Worm (Caenorhabditis elegans): Measurements from ENCODE around the gene ran-2.

The ran-2 gene

ce11 chrIII:7953208-7953607, 19.9 kb downstream of the ran-2 start, which contains the start of gene let-754:
let-754 (minus strand) TSS chrIII:7953308.
- no peak for TF ChIP-seq lag-1 (GFP tag; IDR thresholded peaks at IDR 0.05)
- no peak for TF ChIP-seq B0336.3 (GFP tag; IDR thresholded peaks at IDR 0.05)
- TF ChIP-seq nhr-120 (GFP tag; IDR thresholded peaks at IDR 0.05) = no peak
- no peak for TF ChIP-seq ceh-58 (GFP tag; IDR thresholded peaks at IDR 0.05)
- TF ChIP-seq nhr-27 (tag; optimal IDR thresholded peaks at IDR 0.05) = no peak
- no peak for TF ChIP-seq nhr-90 (tag; optimal IDR thresholded peaks at IDR 0.05)

- TF ChIP-seq attf-3 (GFP tag; conservative IDR thresholded peaks at IDR 0.05) = peak; percentile 47; the same call in 1 of the 2 replicates
- 0 out of 2 replicates have a peak, but pooled peaks have one; percentile 78 for TF ChIP-seq F37B4.10 (GFP tag; IDR thresholded peaks at IDR 0.05)
- TF ChIP-seq mcd-1 (GFP tag; IDR thresholded peaks at IDR 0.05) = peak; percentile 42; the same call in 1 of the 2 replicates
- peak; percentile 49 for TF ChIP-seq B0261.1 (tag; optimal IDR thresholded peaks at IDR 0.05)
- peak; percentile 26; the same call in 1 of the 2 replicates for TF ChIP-seq hmg-20 (GFP tag; IDR thresholded peaks at IDR 0.05)
- TF ChIP-seq rpc-1 (optimal IDR thresholded peaks at IDR 0.05) = peak; percentile 2
- TF ChIP-seq rpc-1 (tag; optimal IDR thresholded peaks at IDR 0.05) = peak; percentile 59
- peak; percentile 61; the same call in 1 of the 2 replicates for TF ChIP-seq C17E4.6 (GFP tag; IDR thresholded peaks at IDR 0.05)
- TF ChIP-seq madf-6 (GFP tag; IDR thresholded peaks at IDR 0.05) = peak; percentile 71
- peak; percentile 30; the same call in 1 of the 2 replicates for TF ChIP-seq egrh-3 (GFP tag; IDR thresholded peaks at IDR 0.05)
- peak; percentile 63 for TF ChIP-seq F33H1.4 (GFP tag; IDR thresholded peaks at IDR 0.05)
- 0 out of 2 replicates have a peak, but pooled peaks have one; percentile 26 for TF ChIP-seq aptf-2 (GFP tag; conservative IDR thresholded peaks at IDR 0.05)
- TF ChIP-seq ceh-58 (GFP tag; IDR thresholded peaks at IDR 0.05) = 0 out of 2 replicates have a peak, but pooled peaks have one; percentile 85
- TF ChIP-seq ekl-4 (GFP tag; IDR thresholded peaks at IDR 0.05) = peak; percentile 62; the same call in 1 of the 2 replicates
- TF ChIP-seq Y79H2A.3 (GFP tag; conservative IDR thresholded peaks at IDR 0.05) = peak; percentile 63; the same call in 1 of the 2 replicates
- peak; percentile 86 for TF ChIP-seq lin-26 (GFP tag; IDR thresholded peaks at IDR 0.05)
- TF ChIP-seq rcor-1 (GFP tag; IDR thresholded peaks at IDR 0.05) = peak; percentile 58
- TF ChIP-seq pbrm-1 (GFP tag; IDR thresholded peaks at IDR 0.05) = peak; percentile 57; the same call in 1 of the 2 replicates
- 0 out of 2 replicates have a peak, but pooled peaks have one; percentile 49 for TF ChIP-seq cebp-2 (GFP tag; IDR thresholded peaks at IDR 0.05)
- peak; percentile 54; the same call in 1 of the 2 replicates for TF ChIP-seq madf-3 (GFP tag; IDR thresholded peaks at IDR 0.05)
- 0 out of 2 replicates have a peak, but pooled peaks have one; percentile 12 for TF ChIP-seq ceh-100 (GFP tag; IDR thresholded peaks at IDR 0.05)
- peak; percentile 39 for TF ChIP-seq hmg-1.2 (GFP tag; IDR thresholded peaks at IDR 0.05)
- peak; percentile 87 for TF ChIP-seq D2030.7 (GFP tag; IDR thresholded peaks at IDR 0.05)
- peak; percentile 91 for TF ChIP-seq egl-44 (GFP tag; IDR thresholded peaks at IDR 0.05)
- peak; percentile 73 for TF ChIP-seq attf-6 (GFP tag; IDR thresholded peaks at IDR 0.05)
- 0 out of 2 replicates have a peak, but pooled peaks have one; percentile 9 for TF ChIP-seq madf-8 (GFP tag; conservative IDR thresholded peaks at IDR 0.05)
- peak; percentile 71 for TF ChIP-seq tbp1 (GFP tag; optimal IDR thresholded peaks at IDR 0.05)
- TF ChIP-seq F39B2.1 (GFP tag; IDR thresholded peaks at IDR 0.05) = 0 out of 2 replicates have a peak, but pooled peaks have one; percentile 63
- TF ChIP-seq Y56A3A.18 (GFP tag; IDR thresholded peaks at IDR 0.05) = peak; percentile 54; the same call in 1 of the 2 replicates
- peak; percentile 54; the same call in 1 of the 2 replicates for TF ChIP-seq Y95B8A.8 (GFP tag; IDR thresholded peaks at IDR 0.05)
- peak; percentile 75 for TF ChIP-seq hsf-1 (GFP tag; IDR thresholded peaks at IDR 0.05)
- peak; percentile 84; the same call in 1 of the 2 replicates for TF ChIP-seq aptf-3 (GFP tag; IDR thresholded peaks at IDR 0.05)
- 0 out of 2 replicates have a peak, but pooled peaks have one; percentile 42 for TF ChIP-seq ztf-25 (GFP tag; IDR thresholded peaks at IDR 0.05)
These were observed 20.5 kb downstream of the ran-2 start for ce11 chrIII:7953688-7954313.
